Worm (Caenorhabditis elegans) whole organism, L4 larva: Measurements from ENCODE around the gene dpy-17.

ENCODE experiments used
- Y48G9A.11 ChIP-seq: fragments of 200-800 bp; sonication (Bioruptor generic); IDR thresholded peaks from 2 replicates; pipeline ENCODE4 v1.3.6; 2022; ENCODE audit warnings: missing genetic modification reagents, missing genetic modification characterization, missing compliant biosample characterization
- Y5F2A.4 ChIP-seq: fragments of 200-800 bp; sonication (Bioruptor generic); optimal IDR thresholded peaks from 2 replicates; lab custom pipeline; 2018; ENCODE audit warnings: mild to moderate bottlenecking, missing genetic modification characterization, missing compliant biosample characterization
- ZK337.2 ChIP-seq: fragments of 200-800 bp; sonication (Bioruptor generic); IDR thresholded peaks from 2 replicates; pipeline ENCODE4 v1.3.6; 2022; ENCODE audit warnings: missing genetic modification reagents, missing genetic modification characterization, missing compliant biosample characterization
- aha-1 ChIP-seq: fragments of 150-350 bp; peaks from one replicate; lab custom pipeline; 2014; ENCODE audit warnings: missing biosample characterization, missing genetic modification characterization
- ama-1 ChIP-seq: fragments of 150-350 bp; optimal IDR thresholded peaks from 2 replicates; lab custom pipeline; 2014; ENCODE audit warnings: inconsistent platforms, mixed read lengths
- attf-4 ChIP-seq: sonication (generic microtip); optimal IDR thresholded peaks from 3 replicates; lab custom pipeline; 2017; ENCODE audit warnings: missing biosample characterization, missing genetic modification characterization
- ceh-32 ChIP-seq: sonication (generic microtip); optimal IDR thresholded peaks from 2 replicates; lab custom pipeline; 2016; ENCODE audit warnings: mild to moderate bottlenecking, missing genetic modification characterization, missing compliant biosample characterization; ENCODE audit not compliant: poor library complexity
- ceh-44 ChIP-seq: fragments of 200-800 bp; sonication (Bioruptor generic); IDR thresholded peaks from 2 replicates; pipeline ENCODE4 v1.3.6; 2022; ENCODE audit warnings: missing genetic modification reagents, missing genetic modification characterization, missing compliant biosample characterization
- ceh-62 ChIP-seq: sonication (generic microtip); optimal IDR thresholded peaks from 2 replicates; lab custom pipeline; 2017; ENCODE audit warnings: missing biosample characterization, missing genetic modification characterization
- ces-1 ChIP-seq: fragments of 150-350 bp; sonication (generic microtip); optimal IDR thresholded peaks from 4 replicates; lab custom pipeline; 2014; ENCODE audit warnings: missing biosample characterization, missing genetic modification reagents, missing genetic modification characterization
- daf-12 ChIP-seq: fragments of 150-350 bp; optimal IDR thresholded peaks from 2 replicates; lab custom pipeline; 2014; ENCODE audit warnings: missing biosample characterization, missing genetic modification reagents, missing genetic modification characterization
- daf-8 ChIP-seq: fragments of 200-800 bp; sonication (Bioruptor generic); IDR thresholded peaks from 2 replicates; pipeline ENCODE4 v1.3.6; 2022; ENCODE audit warnings: missing genetic modification characterization, missing compliant biosample characterization
- dmd-8 ChIP-seq: fragments of 200-800 bp; sonication (Bioruptor generic); IDR thresholded peaks from 2 replicates; pipeline ENCODE4 v1.3.6; 2022; ENCODE audit warnings: missing genetic modification characterization, missing compliant biosample characterization
- dpl-1 ChIP-seq: fragments of 150-350 bp; optimal IDR thresholded peaks from 2 replicates; lab custom pipeline; 2014; ENCODE audit warnings: missing biosample characterization, missing genetic modification reagents, missing genetic modification characterization
- duxl-1 ChIP-seq: sonication (generic microtip); optimal IDR thresholded peaks from 2 replicates; lab custom pipeline; 2016; ENCODE audit warnings: mild to moderate bottlenecking, missing genetic modification characterization, moderate library complexity, missing compliant biosample characterization; ENCODE audit not compliant: poor library complexity
- egl-43 ChIP-seq: fragments of 200-800 bp; sonication (Bioruptor generic); IDR thresholded peaks from 2 replicates; pipeline ENCODE4 v1.3.6; 2022; ENCODE audit warnings: missing genetic modification reagents, missing genetic modification characterization, missing compliant biosample characterization
- fos-1 ChIP-seq: fragments of 150-350 bp; optimal IDR thresholded peaks from 2 replicates; lab custom pipeline; 2014; ENCODE audit warnings: missing biosample characterization, missing genetic modification characterization
- hif-1 ChIP-seq, 2 experiments: sonication (generic microtip); optimal IDR thresholded peaks; 2 replicates each; lab custom pipeline; 2016 to 2017; ENCODE audit warnings: missing compliant biosample characterization in 2 of 2, missing genetic modification characterization in 2 of 2, missing genetic modification reagents in 2 of 2, missing genotype in 2 of 2, mild to moderate bottlenecking in 1 of 2
- hmg-1.1 ChIP-seq: fragments of 200-800 bp; sonication (Bioruptor generic); IDR thresholded peaks from 2 replicates; pipeline ENCODE4 v1.3.6; 2022; ENCODE audit warnings: missing genetic modification reagents, missing genetic modification characterization, missing compliant biosample characterization
- jun-1 ChIP-seq: fragments of 150-350 bp; optimal IDR thresholded peaks from 2 replicates; lab custom pipeline; 2014; ENCODE audit warnings: missing biosample characterization, missing genetic modification reagents, missing genetic modification characterization
- lin-13 ChIP-seq: fragments of 150-350 bp; optimal IDR thresholded peaks from 2 replicates; lab custom pipeline; 2014; ENCODE audit warnings: missing biosample characterization, missing genetic modification reagents, missing genetic modification characterization
- lin-29 ChIP-seq: fragments of 200-800 bp; sonication (Bioruptor generic); IDR thresholded peaks from 2 replicates; pipeline ENCODE4 v1.3.6; 2022; ENCODE audit warnings: missing genetic modification reagents, missing genetic modification characterization, missing compliant biosample characterization
- madf-9 ChIP-seq: fragments of 200-800 bp; sonication (Bioruptor generic); conservative IDR thresholded peaks from 2 replicates; pipeline ENCODE4 v1.3.6; 2022; ENCODE audit warnings: missing genetic modification reagents, missing genetic modification characterization, missing compliant biosample characterization
- mdt-29 ChIP-seq: fragments of 200-800 bp; sonication (Bioruptor generic); IDR thresholded peaks from 2 replicates; pipeline ENCODE4 v1.3.6; 2022; ENCODE audit warnings: missing genetic modification reagents, missing genetic modification characterization, missing compliant biosample characterization
- mep-1 ChIP-seq: fragments of 150-350 bp; sonication (generic microtip); optimal IDR thresholded peaks from 3 replicates; lab custom pipeline; 2014; ENCODE audit warnings: missing biosample characterization, missing genetic modification characterization
- mes-2 ChIP-seq: sonication (generic microtip); optimal IDR thresholded peaks from 2 replicates; lab custom pipeline; 2016; ENCODE audit warnings: missing genotype, mild to moderate bottlenecking, missing genetic modification characterization, missing compliant biosample characterization; ENCODE audit not compliant: poor library complexity, severe bottlenecking
- nhr-102 ChIP-seq: sonication (generic microtip); optimal IDR thresholded peaks from 2 replicates; lab custom pipeline; 2016; ENCODE audit warnings: mild to moderate bottlenecking, missing genetic modification characterization, moderate library complexity, missing compliant biosample characterization
- nhr-237 ChIP-seq: sonication (generic microtip); optimal IDR thresholded peaks from 2 replicates; lab custom pipeline; 2017; ENCODE audit warnings: missing biosample characterization, missing genetic modification characterization
- nhr-42 ChIP-seq: fragments of 200-800 bp; sonication (Bioruptor generic); IDR thresholded peaks from 2 replicates; pipeline ENCODE4 v1.3.6; 2022; ENCODE audit warnings: missing genetic modification characterization, missing compliant biosample characterization
- nhr-6 ChIP-seq: fragments of 150-350 bp; optimal IDR thresholded peaks from 2 replicates; lab custom pipeline; 2014; ENCODE audit warnings: missing biosample characterization, missing genetic modification characterization
- php-3 ChIP-seq: fragments of 200-800 bp; sonication (Bioruptor generic); IDR thresholded peaks from 2 replicates; pipeline ENCODE4 v1.3.6; 2022; ENCODE audit warnings: missing genetic modification reagents, missing genetic modification characterization, missing compliant biosample characterization
- pqm-1 ChIP-seq: sonication (generic microtip); optimal IDR thresholded peaks from 2 replicates; lab custom pipeline; 2017; ENCODE audit warnings: missing biosample characterization, missing genetic modification characterization
- saeg-2 ChIP-seq: fragments of 200-800 bp; sonication (Bioruptor generic); IDR thresholded peaks from 2 replicates; pipeline ENCODE4 v1.3.6; 2022; ENCODE audit warnings: missing genetic modification reagents, missing genetic modification characterization, missing compliant biosample characterization
- sdz-12 ChIP-seq: fragments of 200-800 bp; sonication (Bioruptor generic); optimal IDR thresholded peaks from 2 replicates; lab custom pipeline; 2018; ENCODE audit warnings: mild to moderate bottlenecking, missing genetic modification characterization, missing compliant biosample characterization
- snpc-4 ChIP-seq: fragments of 150-350 bp; optimal IDR thresholded peaks from 2 replicates; lab custom pipeline; 2014; ENCODE audit warnings: missing biosample characterization, missing genetic modification characterization
- spr-1 ChIP-seq: sonication (generic microtip); optimal IDR thresholded peaks from 2 replicates; lab custom pipeline; 2016; ENCODE audit warnings: mild to moderate bottlenecking, missing genetic modification characterization, missing compliant biosample characterization
- spr-3 ChIP-seq: fragments of 200-800 bp; sonication (Bioruptor generic); optimal IDR thresholded peaks from 2 replicates; lab custom pipeline; 2018; ENCODE audit warnings: mild to moderate bottlenecking, missing genetic modification characterization, missing compliant biosample characterization
- unc-130 ChIP-seq: sonication (generic microtip); optimal IDR thresholded peaks from 2 replicates; lab custom pipeline; 2016; ENCODE audit warnings: missing genetic modification reagents, missing genetic modification characterization, missing compliant biosample characterization
- zag-1 ChIP-seq: fragments of 150-350 bp; optimal IDR thresholded peaks from 2 replicates; lab custom pipeline; 2014; ENCODE audit warnings: missing biosample characterization, missing genetic modification characterization
- zfp-2 ChIP-seq: sonication (generic microtip); optimal IDR thresholded peaks from 2 replicates; lab custom pipeline; 2016; ENCODE audit warnings: mild to moderate bottlenecking, missing genetic modification characterization, missing compliant biosample characterization
- zip-11 ChIP-seq: fragments of 200-800 bp; sonication (Bioruptor generic); IDR thresholded peaks from 2 replicates; pipeline ENCODE4 v1.3.6; 2022; ENCODE audit warnings: missing genetic modification characterization, missing compliant biosample characterization
- ztf-11 ChIP-seq: fragments of 150-350 bp; optimal IDR thresholded peaks from 2 replicates; lab custom pipeline; 2014; ENCODE audit warnings: missing biosample characterization, missing genetic modification characterization
- ztf-7 ChIP-seq: fragments of 150-350 bp; optimal IDR thresholded peaks from 2 replicates; lab custom pipeline; 2014; ENCODE audit warnings: missing biosample characterization, missing genetic modification characterization

Gene dpy-17

DNA sequence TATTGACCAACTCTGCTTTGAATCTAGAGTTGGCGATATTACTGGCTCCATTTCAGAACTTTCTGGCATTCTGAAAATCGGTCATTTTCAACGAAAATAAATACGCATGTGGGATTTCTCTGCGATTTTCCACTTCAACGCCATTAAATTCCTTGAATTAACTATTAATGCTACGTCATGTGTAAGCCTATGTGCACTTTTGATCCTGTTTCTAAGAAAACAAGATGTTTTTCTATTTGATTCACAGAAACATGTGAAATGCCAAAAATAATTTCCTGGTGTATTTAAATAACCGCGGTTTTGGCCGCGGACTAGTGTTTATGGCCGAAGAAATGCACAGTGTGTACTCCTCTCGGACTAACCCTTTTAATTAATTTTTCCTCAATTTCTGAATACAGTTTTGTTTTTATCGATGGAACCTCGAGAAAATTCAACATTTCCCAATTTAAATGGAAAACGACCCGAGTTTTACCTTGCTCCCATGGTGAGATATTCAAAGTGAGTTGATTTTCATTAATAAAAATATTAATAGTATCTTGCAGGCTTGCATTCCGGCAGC lies 38.4 kb upstream of the dpy-17 start, which contains the start of the genes C45G9.11 and C45G9.2 (continued):
- peak; percentile 94 for TF ChIP-seq dpl-1
- TF ChIP-seq unc-130 (GFP tag; lab: Kevin White, UChicago) = peak; percentile 78
- TF ChIP-seq pqm-1 = no peak
- TF ChIP-seq attf-4 (tag; lab: Kevin White, UChicago) = no peak
- no peak for TF ChIP-seq sdz-12 (GFP tag; lab: Kevin White, UChicago)
- TF ChIP-seq lin-29 (GFP tag; lab: Robert Waterston, UW) = no peak
- TF ChIP-seq zag-1 (tag; lab: Kevin White, UChicago) = no peak
- TF ChIP-seq ces-1 (GFP tag; lab: Kevin White, UChicago) = no peak
- TF ChIP-seq spr-3 (GFP tag; lab: Kevin White, UChicago) = no peak
- no peak for TF ChIP-seq php-3
- TF ChIP-seq aha-1 (tag; lab: Kevin White, UChicago) = no peak
- no peak for TF ChIP-seq ceh-32 (tag; lab: Kevin White, UChicago)
- peak; percentile 35 for TF ChIP-seq duxl-1 (tag; lab: Kevin White, UChicago)
- TF ChIP-seq mep-1 (tag; lab: Kevin White, UChicago) = no peak
- TF ChIP-seq Y5F2A.4 = no peak
- no peak for TF ChIP-seq fos-1 (tag; lab: Kevin White, UChicago)
- TF ChIP-seq madf-9 (GFP tag; lab: Robert Waterston, UW) = no peak; the same call in 1 of the 2 replicates
- peak; percentile 24 for TF ChIP-seq ztf-7 (tag; lab: Kevin White, UChicago)
- TF ChIP-seq ceh-44 = peak; percentile 70; the same call in 1 of the 2 replicates
- no peak for TF ChIP-seq spr-1 (tag; lab: Kevin White, UChicago)
- TF ChIP-seq Y48G9A.11 = peak; percentile 52
- no peak for TF ChIP-seq zip-11 (GFP tag; lab: Robert Waterston, UW)
- no peak for TF ChIP-seq ama-1
- no peak for TF ChIP-seq snpc-4 (tag; lab: Kevin White, UChicago)
- TF ChIP-seq daf-12 = no peak
- no peak for TF ChIP-seq ztf-11 (tag; lab: Kevin White, UChicago)
- TF ChIP-seq jun-1 (tag; lab: Kevin White, UChicago) = no peak
- TF ChIP-seq mes-2 (tag; lab: Kevin White, UChicago) = peak; percentile 99
- peak; percentile 18 for TF ChIP-seq lin-13 (GFP tag; lab: Kevin White, UChicago)
- no peak for TF ChIP-seq nhr-102
- no peak for TF ChIP-seq nhr-237 (tag; lab: Kevin White, UChicago)
- TF ChIP-seq dmd-8 (GFP tag; lab: Robert Waterston, UW) = no peak
- no peak for TF ChIP-seq zfp-2 (tag; lab: Kevin White, UChicago)
- no peak for TF ChIP-seq nhr-42 (GFP tag; lab: Robert Waterston, UW)
- no peak for TF ChIP-seq saeg-2 (GFP tag; lab: Robert Waterston, UW)
- peak; percentile 46 for TF ChIP-seq nhr-6
- TF ChIP-seq ceh-62 (tag; lab: Kevin White, UChicago) = no peak
- no peak for TF ChIP-seq daf-8 (GFP tag; lab: Robert Waterston, UW)
- TF ChIP-seq hif-1 (tag; optimal IDR thresholded peaks at IDR 0.05; lab: Kevin White, UChicago) = peak in 1 of 2 experiments; percentile 84
- TF ChIP-seq mdt-29 (GFP tag; lab: Robert Waterston, UW) = no peak
- TF ChIP-seq ZK337.2 = peak; percentile 89
- TF ChIP-seq hmg-1.1 = no peak
- no peak for TF ChIP-seq egl-43 (GFP tag; lab: Robert Waterston, UW)
- TF ChIP-seq, all 104 proteins: peak for 18
